Fruit fly (Drosophila melanogaster): ENCODE results near the gene GstZ2.
A peak's percentile ranks its signal among the peaks of the same experiment; 100 is the strongest.

GstZ2 gene

dm6 chr3R:9493627-9494626 lies 33.5 kb upstream of the GstZ2 start, which contains the start of gene CG16779 (continued):
- TF ChIP-seq eg (GFP tag; IDR thresholded peaks at IDR 0.05) (no peak), svp (GFP tag) (peak; percentile 84), vri (GFP tag; optimal IDR thresholded peaks at IDR 0.05) (no peak), Eip93F (GFP tag; optimal IDR thresholded peaks at IDR 0.05) (no peak), CG10631 (GFP tag; optimal IDR thresholded peaks at IDR 0.05) (no peak), CG6276 (GFP tag; optimal IDR thresholded peaks at IDR 0.05) (no peak), CG31627 (GFP tag; optimal IDR thresholded peaks at IDR 0.05) (peak; percentile 38), net (GFP tag; optimal IDR thresholded peaks at IDR 0.05) (peak; percentile 2), OdsH (GFP tag; optimal IDR thresholded peaks at IDR 0.05) (peak; percentile 41), Met (GFP tag; optimal IDR thresholded peaks at IDR 0.05) (peak; percentile 40), CG11902 (GFP tag; optimal IDR thresholded peaks at IDR 0.05) (no peak), Ets21C (GFP tag; optimal IDR thresholded peaks at IDR 0.05) (no peak), lz (GFP tag; optimal IDR thresholded peaks at IDR 0.05) (peak; percentile 42), pdm3 (GFP tag; optimal IDR thresholded peaks at IDR 0.05) (peak; percentile 30), Lpt (GFP tag; optimal IDR thresholded peaks at IDR 0.05) (no peak), dsx (GFP tag; optimal IDR thresholded peaks at IDR 0.05; ENCODE audit: poor library complexity, severe bottlenecking) (no peak), CG7368 (GFP tag; optimal IDR thresholded peaks at IDR 0.05) (no peak), CG11762 (GFP tag; optimal IDR thresholded peaks at IDR 0.05; ENCODE audit: insufficient read depth) (no peak), Blimp-1 (GFP tag; optimal IDR thresholded peaks at IDR 0.05) (no peak), CG8319 (GFP tag; optimal IDR thresholded peaks at IDR 0.05) (no peak), Sox15 (GFP tag; optimal IDR thresholded peaks at IDR 0.05) (peak; percentile 46), CG3919 (GFP tag; optimal IDR thresholded peaks at IDR 0.05) (no peak), CG15336 (GFP tag; IDR thresholded peaks at IDR 0.05) (no peak)

DNA sequence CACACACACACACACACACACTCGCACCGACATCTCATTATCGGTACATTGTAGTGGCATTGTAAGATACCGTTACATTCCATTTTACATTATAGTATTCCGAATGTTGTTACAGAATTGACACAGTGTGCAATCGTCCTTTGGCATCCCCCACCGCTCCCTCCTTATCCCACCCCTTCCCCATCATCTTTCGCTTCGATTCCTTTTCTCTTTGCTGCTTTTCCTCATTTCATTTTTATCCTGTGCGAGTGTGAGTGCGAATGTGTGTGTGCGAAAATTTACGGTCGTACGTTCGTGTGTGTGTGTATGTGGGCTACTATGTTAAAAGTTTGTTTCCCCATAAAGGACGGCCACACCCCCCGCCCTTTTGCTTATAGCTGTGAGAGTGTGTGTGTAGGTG lies 31.6 kb upstream of the GstZ2 start:
- TF ChIP-seq ss (GFP tag; optimal IDR thresholded peaks at IDR 0.05), result no peak
- TF ChIP-seq CG34406 (GFP tag; optimal IDR thresholded peaks at IDR 0.05), result no peak
- TF ChIP-seq Eip78C (GFP tag), result no peak
- TF ChIP-seq CG9139 (GFP tag; optimal IDR thresholded peaks at IDR 0.05), result no peak

dm6 chr3R:9491065-9491567 lies 30.7 kb upstream of the GstZ2 start:
- TF ChIP-seq lz (GFP tag; optimal IDR thresholded peaks at IDR 0.05) (no peak), pdm3 (GFP tag; optimal IDR thresholded peaks at IDR 0.05) (no peak), CG1621 (tag; optimal IDR thresholded peaks at IDR 0.05) (no peak), fkh (GFP tag; optimal IDR thresholded peaks at IDR 0.05) (peak; percentile 1), Eip75B (GFP tag; optimal IDR thresholded peaks at IDR 0.05) (no peak), CG6163 (GFP tag; IDR thresholded peaks at IDR 0.05) (no peak), Gug (GFP tag; IDR thresholded peaks at IDR 0.05) (0 out of 2 replicates have a peak, but pooled peaks have one; percentile 8), fd59A (GFP tag; optimal IDR thresholded peaks at IDR 0.05) (no peak), Smox (GFP tag; optimal IDR thresholded peaks at IDR 0.05) (no peak), CG4318 (GFP tag; optimal IDR thresholded peaks at IDR 0.05) (no peak), cyc (GFP tag; optimal IDR thresholded peaks at IDR 0.05) (no peak), CG6854 (GFP tag; optimal IDR thresholded peaks at IDR 0.05) (peak; percentile 31), CG11294 (GFP tag; IDR thresholded peaks at IDR 0.05) (no peak), CG16779 (tag; optimal IDR thresholded peaks at IDR 0.05) (no peak), CG6792 (GFP tag; optimal IDR thresholded peaks at IDR 0.05) (no peak), CG6276 (GFP tag; optimal IDR thresholded peaks at IDR 0.05) (no peak), CG7368 (GFP tag; optimal IDR thresholded peaks at IDR 0.05) (peak; percentile 12), Ets21C (GFP tag; optimal IDR thresholded peaks at IDR 0.05) (no peak), CG8632 (GFP tag; optimal IDR thresholded peaks at IDR 0.05) (no peak)

Data from whole organism, prepupa.